Fruit fly (Drosophila melanogaster): ENCODE results near the gene CG7879.

CG7879 gene

dm6 chr3L:1568225-1569161 is at the start of gene CG7879:
Gene CG7879 (minus strand): TSS chr3L:1568608.
- TF ChIP-seq pan (optimal IDR thresholded peaks at IDR 0.05) (no peak), usp (GFP tag; optimal IDR thresholded peaks at IDR 0.05) (no peak), Dll (optimal IDR thresholded peaks at IDR 0.05) (no peak), psq (optimal IDR thresholded peaks at IDR 0.05) (no peak), CG8478 (optimal IDR thresholded peaks at IDR 0.05) (no peak), EcR (GFP tag; optimal IDR thresholded peaks at IDR 0.05) (no peak)

dm6 chr3L:1615701-1616100 is 47.3 kb upstream of the CG7879 start, which contains the start of gene CG12105:
Gene CG12105 (minus strand): TSS chr3L:1615801.
- TF ChIP-seq CG8478 (optimal IDR thresholded peaks at IDR 0.05) (no peak), Dll (optimal IDR thresholded peaks at IDR 0.05) (no peak), EcR (GFP tag; optimal IDR thresholded peaks at IDR 0.05) (no peak), usp (GFP tag; optimal IDR thresholded peaks at IDR 0.05) (no peak), pan (optimal IDR thresholded peaks at IDR 0.05) (no peak), psq (optimal IDR thresholded peaks at IDR 0.05) (no peak)

- TF ChIP-seq EcR (GFP tag; optimal IDR thresholded peaks at IDR 0.05) (no peak), usp (GFP tag; optimal IDR thresholded peaks at IDR 0.05) (no peak), pan (optimal IDR thresholded peaks at IDR 0.05) (no peak), psq (optimal IDR thresholded peaks at IDR 0.05) (no peak), Dll (optimal IDR thresholded peaks at IDR 0.05) (no peak), CG8478 (optimal IDR thresholded peaks at IDR 0.05) (no peak)
Measured at dm6 chr3L:1614465-1615084, 46.2 kb upstream of the CG7879 start.

dm6 chr3L:1609611-1610010 is 41.2 kb upstream of the CG7879 start:
- TF ChIP-seq usp (GFP tag; optimal IDR thresholded peaks at IDR 0.05) (no peak), Dll (optimal IDR thresholded peaks at IDR 0.05) (no peak), pan (optimal IDR thresholded peaks at IDR 0.05) (no peak), EcR (GFP tag; optimal IDR thresholded peaks at IDR 0.05) (no peak), CG8478 (optimal IDR thresholded peaks at IDR 0.05) (no peak), psq (optimal IDR thresholded peaks at IDR 0.05) (no peak)

dm6 chr3L:1602833-1603128 is 34.4 kb upstream of the CG7879 start, which contains the start of the genes CG18170 and CG33791:
Gene CG18170 (plus strand): TSS chr3L:1602954.
Gene CG33791 (plus strand): TSS chr3L:1602954.
- TF ChIP-seq psq (optimal IDR thresholded peaks at IDR 0.05) (no peak), EcR (GFP tag; optimal IDR thresholded peaks at IDR 0.05) (no peak), Dll (optimal IDR thresholded peaks at IDR 0.05) (no peak), usp (GFP tag; optimal IDR thresholded peaks at IDR 0.05) (no peak), CG8478 (optimal IDR thresholded peaks at IDR 0.05) (no peak), pan (optimal IDR thresholded peaks at IDR 0.05) (no peak)

dm6 chr3L:1602064-1602832 is 33.8 kb upstream of the CG7879 start, which contains the start of gene CG12104:
Gene CG12104 (minus strand): TSS chr3L:1602674.
- no peak for TF ChIP-seq usp (GFP tag; optimal IDR thresholded peaks at IDR 0.05)
- no peak for TF ChIP-seq EcR (GFP tag; optimal IDR thresholded peaks at IDR 0.05)
- TF ChIP-seq psq (optimal IDR thresholded peaks at IDR 0.05): no peak
- no peak for TF ChIP-seq pan (optimal IDR thresholded peaks at IDR 0.05)
- TF ChIP-seq CG8478 (optimal IDR thresholded peaks at IDR 0.05): no peak
- TF ChIP-seq Dll (optimal IDR thresholded peaks at IDR 0.05): no peak

dm6 chr3L:1592822-1593452 is 24.5 kb upstream of the CG7879 start:
- no peak for TF ChIP-seq usp (GFP tag; optimal IDR thresholded peaks at IDR 0.05)
- no peak for TF ChIP-seq psq (optimal IDR thresholded peaks at IDR 0.05)
- TF ChIP-seq EcR (GFP tag; optimal IDR thresholded peaks at IDR 0.05): no peak
- TF ChIP-seq Dll (optimal IDR thresholded peaks at IDR 0.05): no peak
- no peak for TF ChIP-seq pan (optimal IDR thresholded peaks at IDR 0.05)
- TF ChIP-seq CG8478 (optimal IDR thresholded peaks at IDR 0.05): no peak

- TF ChIP-seq psq (optimal IDR thresholded peaks at IDR 0.05) (no peak), EcR (GFP tag; optimal IDR thresholded peaks at IDR 0.05) (no peak), pan (optimal IDR thresholded peaks at IDR 0.05) (no peak), Dll (optimal IDR thresholded peaks at IDR 0.05) (no peak), CG8478 (optimal IDR thresholded peaks at IDR 0.05) (no peak), usp (GFP tag; optimal IDR thresholded peaks at IDR 0.05) (no peak)
Measured at dm6 chr3L:1591692-1592371, 23.4 kb upstream of the CG7879 start.

- TF ChIP-seq pan (optimal IDR thresholded peaks at IDR 0.05) (no peak), Dll (optimal IDR thresholded peaks at IDR 0.05) (no peak), psq (optimal IDR thresholded peaks at IDR 0.05) (no peak), CG8478 (optimal IDR thresholded peaks at IDR 0.05) (no peak), usp (GFP tag; optimal IDR thresholded peaks at IDR 0.05) (no peak), EcR (GFP tag; optimal IDR thresholded peaks at IDR 0.05) (no peak)
Measured at dm6 chr3L:1590194-1590593, 21.8 kb upstream of the CG7879 start.

- TF ChIP-seq psq (optimal IDR thresholded peaks at IDR 0.05): no peak
- no peak for TF ChIP-seq CG8478 (optimal IDR thresholded peaks at IDR 0.05)
- TF ChIP-seq usp (GFP tag; optimal IDR thresholded peaks at IDR 0.05): no peak
- TF ChIP-seq pan (optimal IDR thresholded peaks at IDR 0.05): no peak
Measured at dm6 chr3L:1587140-1587849, 18.9 kb upstream of the CG7879 start.
